ENCODE assay signal across 4 worm cellular contexts in the genomic region with DNA sequence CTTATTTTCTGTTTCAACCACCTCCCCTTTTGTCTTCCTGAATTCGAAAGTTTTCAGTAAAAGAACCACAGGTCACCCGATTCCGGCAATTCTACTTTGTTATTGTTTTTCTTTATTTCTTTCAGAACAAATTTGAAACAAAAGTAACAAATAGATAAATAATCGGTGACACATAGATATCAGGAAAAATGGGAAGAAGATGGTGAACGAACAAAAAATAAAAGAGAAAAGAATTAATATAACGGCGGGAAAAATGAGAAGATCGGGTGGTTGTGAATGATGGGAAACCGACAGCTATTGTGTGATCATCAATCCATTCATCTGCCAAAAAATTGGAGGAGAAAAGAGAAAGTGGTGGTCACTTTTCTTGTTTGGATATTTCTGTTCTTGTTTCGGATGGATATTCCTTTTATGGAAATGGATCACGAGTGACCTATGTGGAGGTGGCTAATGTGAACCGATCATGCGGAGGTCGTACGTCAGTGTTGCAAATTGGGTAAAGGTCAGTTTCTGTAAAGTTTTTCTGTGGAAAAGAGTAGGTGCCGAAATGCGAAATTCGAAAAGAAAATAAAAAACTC.
TF ChIP-seq lines count a peak whose summit lies in the region.

No protein-coding gene starts in this region.

TF ChIP-seq in whole organism, L1 larva, 84 proteins besides CTCF, POLR2A, EP300 and RAD21:
- TF ChIP-seq lin-14 (GFP tag; optimal IDR thresholded peaks at IDR 0.05; lab: Kevin White, UChicago) = peak; percentile 8
- peak; percentile 3 for TF ChIP-seq nhr-85 (tag; lab: Kevin White, UChicago)
- TF ChIP-seq efl-1 (optimal IDR thresholded peaks at IDR 0.05; lab: Kevin White, UChicago) = no peak
- TF ChIP-seq efl-1 (GFP tag; optimal IDR thresholded peaks at IDR 0.05 in 1 of 2; lab: Kevin White, UChicago) = peak in 1 of 2 experiments; percentile 73
- peak; percentile 95 for TF ChIP-seq blmp-1 (tag; optimal IDR thresholded peaks at IDR 0.05; lab: Kevin White, UChicago)
- no peak for TF ChIP-seq C04F5.9 (tag; optimal IDR thresholded peaks at IDR 0.05; lab: Kevin White, UChicago)

TF ChIP-seq in whole organism, L2 larva, 48 proteins besides CTCF, POLR2A, EP300 and RAD21:
- TF ChIP-seq zag-1 (tag; optimal IDR thresholded peaks at IDR 0.05; lab: Kevin White, UChicago) (no peak), blmp-1 (tag; optimal IDR thresholded peaks at IDR 0.05; lab: Kevin White, UChicago; ENCODE audit: insufficient read depth) (peak; percentile 26)

TF ChIP-seq in whole organism, L3 larva, 47 proteins besides CTCF, POLR2A, EP300 and RAD21:
- TF ChIP-seq nhr-23 (tag; optimal IDR thresholded peaks at IDR 0.05; lab: Kevin White, UChicago) (peak; percentile 54), ceh-9 (tag; optimal IDR thresholded peaks at IDR 0.05; lab: Kevin White, UChicago) (no peak), ZK546.5 (tag; optimal IDR thresholded peaks at IDR 0.05; lab: Kevin White, UChicago) (no peak), elt-1 (tag; optimal IDR thresholded peaks at IDR 0.05; lab: Kevin White, UChicago) (no peak)

TF ChIP-seq in whole organism, L4 larva, 104 proteins besides CTCF, POLR2A, EP300 and RAD21:
- TF ChIP-seq hlh-11 (tag; optimal IDR thresholded peaks at IDR 0.05; lab: Kevin White, UChicago) (peak; percentile 11), nhr-25 (tag; optimal IDR thresholded peaks at IDR 0.05; lab: Kevin White, UChicago; ENCODE audit: borderline replicate concordance, insufficient read depth) (no peak), ztf-7 (tag; optimal IDR thresholded peaks at IDR 0.05; lab: Kevin White, UChicago) (no peak), unc-62 (GFP tag; optimal IDR thresholded peaks at IDR 0.05 in 1 of 2; lab: Kevin White, UChicago) (peak in 1 of 2 experiments; percentile 62), unc-62 (tag; optimal IDR thresholded peaks at IDR 0.05; lab: Kevin White, UChicago) (no peak), nhr-28 (tag; optimal IDR thresholded peaks at IDR 0.05; lab: Kevin White, UChicago) (peak; percentile 8), hlh-30 (tag; optimal IDR thresholded peaks at IDR 0.05; lab: Kevin White, UChicago; ENCODE audit: insufficient read depth) (peak; percentile 29), lim-7 (GFP tag; IDR thresholded peaks at IDR 0.05; lab: Robert Waterston, UW) (no peak), ceh-82 (tag; optimal IDR thresholded peaks at IDR 0.05; lab: Kevin White, UChicago) (no peak), daf-12 (tag; optimal IDR thresholded peaks at IDR 0.05; lab: Kevin White, UChicago) (no peak)
